Fruit fly (Drosophila melanogaster) whole organism, embryonic: Measurements from ENCODE around the gene rho-5.
A peak's percentile ranks its signal among the peaks of the same experiment; 100 is the strongest.

Source experiments
- CG1024 ChIP-seq: fragments of 200-800 bp; sonication (Bioruptor generic); IDR thresholded peaks from 2 replicates; pipeline ENCODE4 v1.3.6; 2022; ENCODE audit warnings: missing biosample characterization, missing genetic modification characterization
- CG11560 ChIP-seq: fragments of 200-800 bp; sonication (Bioruptor generic); IDR thresholded peaks from 3 replicates; pipeline ENCODE4 v1.3.6; 2022; ENCODE audit warnings: missing biosample characterization, missing genetic modification characterization
- CG11723 ChIP-seq: fragments of 200-800 bp; sonication (Bioruptor generic); optimal IDR thresholded peaks from 2 replicates; lab custom pipeline; 2017; ENCODE audit warnings: missing biosample characterization, mild to moderate bottlenecking, missing genetic modification characterization
- CG12155 ChIP-seq: fragments of 200-800 bp; sonication (Bioruptor generic); optimal IDR thresholded peaks from 3 replicates; lab custom pipeline; 2016; ENCODE audit warnings: missing biosample characterization, missing genetic modification characterization
- CG1603 ChIP-seq: fragments of 200-800 bp; sonication (Bioruptor generic); optimal IDR thresholded peaks from 2 replicates; lab custom pipeline; 2019; ENCODE audit warnings: missing biosample characterization, mild to moderate bottlenecking, missing genetic modification characterization, moderate library complexity
- CG16863 ChIP-seq: fragments of 200-800 bp; sonication (Bioruptor generic); optimal IDR thresholded peaks from 3 replicates; lab custom pipeline; 2016; ENCODE audit warnings: missing biosample characterization, missing genetic modification characterization
- CG17612 ChIP-seq: fragments of 200-800 bp; sonication (Bioruptor generic); IDR thresholded peaks from 2 replicates; pipeline ENCODE4 v1.3.6; 2022; ENCODE audit warnings: missing biosample characterization, missing genetic modification characterization
- CG30020 ChIP-seq: fragments of 200-800 bp; optimal IDR thresholded peaks from 2 replicates; lab custom pipeline; 2019; ENCODE audit warnings: missing biosample characterization, mild to moderate bottlenecking, missing genetic modification characterization, moderate library complexity
- CG42726 ChIP-seq: fragments of 200-800 bp; sonication (Bioruptor generic); IDR thresholded peaks from 2 replicates; pipeline ENCODE4 v1.3.6; 2022; ENCODE audit warnings: missing biosample characterization, missing genetic modification characterization; ENCODE audit not compliant: partially characterized antibody
- CG6765 ChIP-seq: fragments of 200-800 bp; sonication (Bioruptor generic); optimal IDR thresholded peaks from 3 replicates; lab custom pipeline; 2017; ENCODE audit warnings: missing biosample characterization, mild to moderate bottlenecking, missing genetic modification characterization
- CG7928 ChIP-seq: fragments of 200-800 bp; sonication (Bioruptor generic); optimal IDR thresholded peaks from 2 replicates; lab custom pipeline; 2017; ENCODE audit warnings: missing biosample characterization, mild to moderate bottlenecking, missing genetic modification characterization
- CG9609 ChIP-seq: fragments of 200-800 bp; sonication (Bioruptor generic); optimal IDR thresholded peaks from 3 replicates; lab custom pipeline; 2016; ENCODE audit warnings: missing biosample characterization, missing genetic modification characterization
- CTCF ChIP-seq: fragments of 200-800 bp; sonication (Bioruptor generic); optimal IDR thresholded peaks from 2 replicates; lab custom pipeline; 2017; ENCODE audit warnings: missing biosample characterization, mild to moderate bottlenecking, missing genetic modification characterization, moderate library complexity
- Doc2 ChIP-seq: fragments of 200-800 bp; sonication (Bioruptor generic); IDR thresholded peaks from 2 replicates; pipeline ENCODE4 v1.3.6; 2022; ENCODE audit warnings: missing biosample characterization, missing genetic modification characterization
- Doc3 ChIP-seq: fragments of 200-800 bp; sonication (Bioruptor generic); IDR thresholded peaks from 3 replicates; pipeline ENCODE4 v1.3.6; 2022; ENCODE audit warnings: missing biosample characterization, missing genetic modification characterization; ENCODE audit not compliant: partially characterized antibody
- Ets97D ChIP-seq: fragments of 200-800 bp; sonication (Bioruptor generic); optimal IDR thresholded peaks from 3 replicates; lab custom pipeline; 2016; ENCODE audit warnings: missing biosample characterization, missing genetic modification characterization
- Fer1 ChIP-seq: fragments of 200-800 bp; sonication (Bioruptor generic); optimal IDR thresholded peaks from 2 replicates; lab custom pipeline; 2017; ENCODE audit warnings: missing biosample characterization, mild to moderate bottlenecking, missing genetic modification characterization
- Gsc ChIP-seq: fragments of 200-800 bp; sonication (Bioruptor generic); IDR thresholded peaks from 2 replicates; pipeline ENCODE4 v1.3.6; 2022; ENCODE audit warnings: missing biosample characterization, missing genetic modification characterization
- Rfx ChIP-seq: fragments of 200-800 bp; sonication (Bioruptor generic); IDR thresholded peaks from 2 replicates; pipeline ENCODE4 v1.3.6; 2022; ENCODE audit warnings: missing biosample characterization, missing genetic modification characterization
- Rx ChIP-seq: fragments of 200-800 bp; sonication (Bioruptor generic); IDR thresholded peaks from 2 replicates; pipeline ENCODE4 v1.3.6; 2022; ENCODE audit warnings: missing biosample characterization, missing genetic modification characterization
- Sry-δ ChIP-seq: fragments of 200-800 bp; sonication (Bioruptor generic); optimal IDR thresholded peaks from 2 replicates; lab custom pipeline; 2016; ENCODE audit warnings: missing biosample characterization, missing genetic modification characterization
- TFAM ChIP-seq: fragments of 200-800 bp; sonication (Bioruptor generic); optimal IDR thresholded peaks from 2 replicates; lab custom pipeline; 2017; ENCODE audit warnings: missing biosample characterization, missing genetic modification characterization, inconsistent platforms
- Xrp1 ChIP-seq: fragments of 200-800 bp; sonication (Bioruptor generic); IDR thresholded peaks from 2 replicates; pipeline ENCODE4 v1.3.6; 2022; ENCODE audit warnings: missing biosample characterization, missing genetic modification characterization
- ase ChIP-seq: fragments of 200-800 bp; sonication (Bioruptor generic); IDR thresholded peaks from 3 replicates; pipeline ENCODE4 v1.3.6; 2022; ENCODE audit warnings: missing biosample characterization, missing genetic modification characterization
- cas ChIP-seq: fragments of 200-800 bp; sonication (Bioruptor generic); IDR thresholded peaks from 2 replicates; pipeline ENCODE4 v1.3.6; 2022; ENCODE audit warnings: missing biosample characterization, missing genetic modification characterization
- ci ChIP-seq: fragments of 200-800 bp; sonication (Bioruptor generic); IDR thresholded peaks from 3 replicates; pipeline ENCODE4 v1.3.6; 2022; ENCODE audit warnings: missing biosample characterization, missing genetic modification characterization
- cwo ChIP-seq: fragments of 200-800 bp; sonication (Bioruptor generic); optimal IDR thresholded peaks from 3 replicates; lab custom pipeline; 2017; ENCODE audit warnings: missing biosample characterization, missing genetic modification characterization, mild to moderate bottlenecking, moderate library complexity, missing genetic modification reagents
- da ChIP-seq: fragments of 200-800 bp; sonication (Bioruptor generic); optimal IDR thresholded peaks from 2 replicates; lab custom pipeline; 2016; ENCODE audit warnings: missing biosample characterization, missing genetic modification characterization
- dan ChIP-seq: fragments of 200-800 bp; sonication (Bioruptor generic); IDR thresholded peaks from 2 replicates; pipeline ENCODE4 v1.3.6; 2022; ENCODE audit warnings: missing biosample characterization, missing genetic modification characterization
- dysf ChIP-seq: fragments of 200-800 bp; sonication (Bioruptor generic); IDR thresholded peaks from 3 replicates; pipeline ENCODE4 v1.3.6; 2022; ENCODE audit warnings: missing biosample characterization, missing genetic modification characterization
- fu2 ChIP-seq: fragments of 200-800 bp; sonication (Bioruptor generic); optimal IDR thresholded peaks from 2 replicates; lab custom pipeline; 2016; ENCODE audit warnings: missing biosample characterization, missing genetic modification characterization
- gcm ChIP-seq: fragments of 200-800 bp; sonication (Bioruptor generic); optimal IDR thresholded peaks from 2 replicates; lab custom pipeline; 2019; ENCODE audit warnings: missing biosample characterization, mild to moderate bottlenecking, missing genetic modification characterization, moderate library complexity
- grau ChIP-seq: fragments of 200-800 bp; optimal IDR thresholded peaks from 3 replicates; lab custom pipeline; 2019; ENCODE audit warnings: missing biosample characterization, mild to moderate bottlenecking, missing genetic modification characterization, moderate library complexity
- mam ChIP-seq: fragments of 200-800 bp; sonication (Bioruptor generic); optimal IDR thresholded peaks from 3 replicates; lab custom pipeline; 2016; ENCODE audit warnings: missing biosample characterization, missing genetic modification characterization
- pfk ChIP-seq: fragments of 200-800 bp; sonication (Bioruptor generic); optimal IDR thresholded peaks from 2 replicates; lab custom pipeline; 2018; ENCODE audit warnings: missing biosample characterization, mild to moderate bottlenecking, missing genetic modification characterization, moderate library complexity
- pnt ChIP-seq: fragments of 200-800 bp; sonication (Bioruptor generic); optimal IDR thresholded peaks from 3 replicates; lab custom pipeline; 2016; ENCODE audit warnings: missing biosample characterization, missing genetic modification characterization
- salm ChIP-seq: fragments of 200-800 bp; sonication (Bioruptor generic); optimal IDR thresholded peaks from 2 replicates; lab custom pipeline; 2018; ENCODE audit warnings: missing biosample characterization, mild to moderate bottlenecking, missing genetic modification characterization
- sob ChIP-seq: fragments of 200-800 bp; sonication (Bioruptor generic); IDR thresholded peaks from 2 replicates; pipeline ENCODE4 v1.3.6; 2022; ENCODE audit warnings: missing biosample characterization, missing genetic modification characterization
- tgo ChIP-seq: fragments of 200-800 bp; sonication (Bioruptor generic); IDR thresholded peaks from 3 replicates; pipeline ENCODE4 v1.3.6; 2022; ENCODE audit warnings: missing biosample characterization, missing genetic modification characterization

rho-5 gene

DNA sequence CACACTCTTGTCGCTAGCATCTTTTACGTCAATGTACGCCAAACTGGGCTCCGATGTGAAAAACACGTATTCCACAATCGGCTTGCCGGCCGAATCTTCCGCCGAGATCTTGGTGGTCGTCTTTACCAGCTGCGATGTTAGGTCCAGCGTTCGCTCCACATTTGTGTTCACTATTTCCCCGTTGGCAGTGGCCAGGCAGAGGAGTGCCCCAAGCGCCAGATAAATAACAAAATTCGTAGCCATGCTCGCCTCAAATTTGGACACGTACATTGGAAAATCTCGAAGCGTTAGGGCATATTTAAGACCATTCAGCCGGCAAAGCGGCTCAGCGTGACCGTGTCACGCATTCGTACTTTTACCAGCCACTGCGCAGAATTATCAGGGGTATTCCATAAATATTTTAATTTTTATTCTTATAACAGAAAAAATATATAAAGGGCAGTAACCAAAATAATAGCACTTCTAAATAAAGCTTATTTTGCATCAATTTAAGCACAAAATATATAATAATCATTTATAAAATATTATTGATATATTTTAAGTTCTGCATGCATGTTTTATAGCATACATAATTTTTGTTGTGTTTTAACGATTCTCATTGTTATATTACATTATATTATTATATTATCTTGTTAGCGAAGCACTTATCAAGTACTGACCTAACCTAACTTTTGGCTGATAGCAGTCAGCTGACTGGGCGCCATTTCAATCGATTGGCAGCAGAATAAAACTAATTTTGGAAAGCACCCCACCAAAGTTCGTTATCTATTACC, 1.9 kb upstream of the rho-5 start, which contains the start of the genes CG33303 and dpr19 (continued):
- TF ChIP-seq CG12155 (GFP tag; lab: Kevin White, UChicago) (peak; percentile 50), pnt (GFP tag; lab: Kevin White, UChicago) (no peak), Rfx (GFP tag; lab: Robert Waterston, UW) (peak; percentile 72), mam (no peak), sob (peak; percentile 29; the same call in 1 of the 2 replicates), CG1024 (GFP tag; lab: Robert Waterston, UW) (0 out of 2 replicates have a peak, but pooled peaks have one; percentile 35), cwo (GFP tag; lab: Kevin White, UChicago) (peak; percentile 62), Gsc (no peak), tgo (GFP tag; lab: Robert Waterston, UW) (peak; percentile 66; the same call in 2 of the 3 replicates), Sry-δ (GFP tag; lab: Kevin White, UChicago) (no peak), dan (GFP tag; lab: Robert Waterston, UW) (no peak), CTCF (GFP tag; lab: Kevin White, UChicago) (peak; percentile 15), grau (peak; percentile 85), fu2 (GFP tag; lab: Kevin White, UChicago) (no peak), Fer1 (GFP tag; lab: Kevin White, UChicago) (peak; percentile 85), Doc2 (GFP tag; lab: Robert Waterston, UW) (no peak), CG9609 (GFP tag; lab: Kevin White, UChicago) (no peak), CG42726 (GFP tag; lab: Robert Waterston, UW) (no peak), TFAM (GFP tag; lab: Kevin White, UChicago) (no peak), Xrp1 (GFP tag; lab: Robert Waterston, UW) (peak; percentile 76), CG6765 (peak; percentile 50)

DNA sequence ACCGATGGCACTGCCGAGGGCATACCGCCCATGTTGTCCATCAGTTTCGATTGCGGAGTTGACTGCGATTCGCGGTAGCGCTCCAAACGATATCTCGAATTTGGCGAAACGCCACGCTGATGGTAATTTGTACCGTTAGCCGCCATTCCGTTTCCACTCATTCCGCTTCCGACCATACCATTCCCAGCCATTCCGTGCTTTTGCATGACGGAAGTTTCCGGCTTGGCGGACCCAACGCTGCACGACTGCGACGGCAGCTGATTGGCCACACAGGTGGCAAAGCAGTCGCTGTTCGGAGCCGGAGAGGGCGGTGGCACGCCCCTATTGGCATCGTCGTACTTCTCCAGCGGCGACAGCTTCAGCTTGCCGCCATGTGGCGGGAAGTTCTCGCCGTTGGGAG, 1.4 kb downstream of the rho-5 start:
- TF ChIP-seq CG17612 (0 out of 2 replicates have a peak, but pooled peaks have one; percentile 28), Rx (GFP tag; lab: Robert Waterston, UW) (no peak), CG11723 (GFP tag; lab: Kevin White, UChicago) (peak; percentile 18), salm (tag; lab: Kevin White, UChicago) (no peak), Doc3 (0 out of 3 replicates have a peak, but pooled peaks have one; percentile 32), CG1603 (tag; lab: Kevin White, UChicago) (peak; percentile 67), CG30020 (tag; lab: Kevin White, UChicago) (peak; percentile 49), dysf (0 out of 3 replicates have a peak, but pooled peaks have one; percentile 28), gcm (GFP tag; lab: Kevin White, UChicago) (no peak), cas (GFP tag; lab: Robert Waterston, UW) (no peak), Ets97D (peak; percentile 11), da (GFP tag; lab: Kevin White, UChicago) (peak; percentile 13), pfk (GFP tag; lab: Kevin White, UChicago) (peak; percentile 86), ci (GFP tag; lab: Robert Waterston, UW) (0 out of 3 replicates have a peak, but pooled peaks have one; percentile 33), ase (GFP tag; lab: Robert Waterston, UW) (0 out of 3 replicates have a peak, but pooled peaks have one; percentile 11), CG7928 (GFP tag; lab: Kevin White, UChicago) (no peak), CG11560 (tag; lab: Robert Waterston, UW) (0 out of 3 replicates have a peak, but pooled peaks have one; percentile 35), CG16863 (GFP tag; lab: Kevin White, UChicago) (no peak)
- TF ChIP-seq, all 482 proteins: peak for 12
